Worm (Caenorhabditis elegans) whole organism, L1 larva: ENCODE measurements around the gene ech-2.

Source experiments
- F16B12.6 ChIP-seq: fragments of 150-350 bp; optimal IDR thresholded peaks from 2 replicates; lab custom pipeline; 2014; ENCODE audit warnings: missing biosample characterization, missing genetic modification characterization
- alr-1 ChIP-seq: fragments of 200-800 bp; sonication (Bioruptor generic); optimal IDR thresholded peaks from 2 replicates; lab custom pipeline; 2018; ENCODE audit warnings: borderline replicate concordance, mild to moderate bottlenecking, missing genetic modification characterization, missing compliant biosample characterization
- ama-1 ChIP-seq: fragments of 150-350 bp; optimal IDR thresholded peaks from 2 replicates; lab custom pipeline; 2014
- blmp-1 ChIP-seq: fragments of 150-350 bp; optimal IDR thresholded peaks from 2 replicates; lab custom pipeline; 2014; ENCODE audit warnings: missing biosample characterization, missing genetic modification characterization
- ceh-63 ChIP-seq: fragments of 200-800 bp; sonication (Bioruptor generic); optimal IDR thresholded peaks from 2 replicates; lab custom pipeline; 2018; ENCODE audit warnings: mild to moderate bottlenecking, missing genetic modification characterization, missing compliant biosample characterization
- ceh-88 ChIP-seq: fragments of 200-800 bp; sonication (Bioruptor generic); IDR thresholded peaks from 2 replicates; pipeline ENCODE4 v1.3.6; 2022; ENCODE audit warnings: missing genetic modification characterization, missing compliant biosample characterization
- ces-1 ChIP-seq: fragments of 150-350 bp; optimal IDR thresholded peaks from 2 replicates; lab custom pipeline; 2014; ENCODE audit warnings: missing biosample characterization, missing genetic modification reagents, missing genetic modification characterization
- dpl-1 ChIP-seq, 3 experiments: fragments of 150-350 bp in 2 of 3; sonication (generic microtip) in 1 of 3; optimal IDR thresholded peaks; 2 replicates each; lab custom pipeline; 2014 to 2017; ENCODE audit warnings: missing biosample characterization in 3 of 3, missing genetic modification characterization in 3 of 3, missing genetic modification reagents in 3 of 3
- dsc-1 ChIP-seq: sonication (generic microtip); optimal IDR thresholded peaks from 2 replicates; lab custom pipeline; 2016; ENCODE audit warnings: mild to moderate bottlenecking, missing genetic modification characterization, missing compliant biosample characterization
- efl-1 ChIP-seq, 4 experiments: fragments of 150-350 bp; optimal IDR thresholded peaks in 3 of 4; peaks in 1 of 4; 1 replicate in 1 of 4; 2 replicates in 3 of 4; lab custom pipeline; 2014; ENCODE audit warnings: missing biosample characterization in 2 of 4, missing genetic modification characterization in 2 of 4, missing genetic modification reagents in 2 of 4
- efl-3 ChIP-seq: fragments of 200-800 bp; sonication (Bioruptor generic); optimal IDR thresholded peaks from 2 replicates; lab custom pipeline; 2018; ENCODE audit warnings: mild to moderate bottlenecking, missing genetic modification characterization, missing compliant biosample characterization
- egl-13 ChIP-seq: sonication (generic microtip); optimal IDR thresholded peaks from 2 replicates; lab custom pipeline; 2016; ENCODE audit warnings: missing genotype, missing genetic modification reagents, missing genetic modification characterization, missing compliant biosample characterization
- elt-2 ChIP-seq: sonication (generic microtip); optimal IDR thresholded peaks from 2 replicates; lab custom pipeline; 2016; ENCODE audit warnings: missing genetic modification characterization, mild to moderate bottlenecking, inconsistent platforms, missing compliant biosample characterization, missing genetic modification reagents
- elt-3 ChIP-seq, 6 experiments: fragments of 150-350 bp in 1 of 6; sonication (generic microtip); optimal IDR thresholded peaks; 2 replicates each; lab custom pipeline; 2017 to 2018; ENCODE audit warnings: missing biosample characterization in 6 of 6, missing genetic modification characterization in 6 of 6, inconsistent platforms in 1 of 6
- grh-1 ChIP-seq: fragments of 200-800 bp; sonication (Bioruptor generic); IDR thresholded peaks from 2 replicates; pipeline ENCODE4 v1.3.6; 2022; ENCODE audit warnings: missing genetic modification reagents, missing genetic modification characterization, missing compliant biosample characterization
- hpl-2 ChIP-seq: fragments of 150-350 bp; optimal IDR thresholded peaks from 2 replicates; lab custom pipeline; 2014; ENCODE audit warnings: missing biosample characterization, missing genetic modification reagents, missing genetic modification characterization
- irx-1 ChIP-seq: sonication (generic microtip); optimal IDR thresholded peaks from 2 replicates; lab custom pipeline; 2016; ENCODE audit warnings: missing genetic modification characterization, missing compliant biosample characterization
- isw-1 ChIP-seq: fragments of 200-800 bp; sonication (Bioruptor generic); IDR thresholded peaks from 2 replicates; pipeline ENCODE4 v1.3.6; 2022; ENCODE audit warnings: missing genetic modification characterization, missing compliant biosample characterization
- lin-13 ChIP-seq: fragments of 150-350 bp; optimal IDR thresholded peaks from 2 replicates; lab custom pipeline; 2014; ENCODE audit warnings: missing biosample characterization, missing genetic modification reagents, missing genetic modification characterization
- lin-14 ChIP-seq: fragments of 200-800 bp; sonication (Bioruptor generic); optimal IDR thresholded peaks from 2 replicates; lab custom pipeline; 2018; ENCODE audit warnings: mild to moderate bottlenecking, missing genetic modification characterization, moderate library complexity, missing compliant biosample characterization
- lin-15B ChIP-seq: fragments of 150-350 bp; sonication (generic microtip); optimal IDR thresholded peaks from 3 replicates; lab custom pipeline; 2014; ENCODE audit warnings: missing biosample characterization, missing genetic modification characterization
- lin-35 ChIP-seq, 2 experiments: fragments of 150-350 bp; optimal IDR thresholded peaks; 2 replicates each; lab custom pipeline; 2014; ENCODE audit warnings: missing biosample characterization in 2 of 2, missing genetic modification characterization in 2 of 2, missing genetic modification reagents in 2 of 2
- lin-39 ChIP-seq: fragments of 150-350 bp; optimal IDR thresholded peaks from 2 replicates; lab custom pipeline; 2014; ENCODE audit warnings: missing biosample characterization, missing genetic modification reagents, missing genetic modification characterization
- lir-3 ChIP-seq: sonication (generic microtip); optimal IDR thresholded peaks from 2 replicates; lab custom pipeline; 2016; ENCODE audit warnings: mild to moderate bottlenecking, missing genetic modification characterization, moderate library complexity, missing compliant biosample characterization; ENCODE audit not compliant: poor library complexity
- mdl-1 ChIP-seq, 2 experiments: fragments of 150-350 bp; optimal IDR thresholded peaks; 2 replicates each; lab custom pipeline; 2014 to 2017; ENCODE audit warnings: missing biosample characterization in 2 of 2, missing genetic modification characterization in 2 of 2, inconsistent platforms in 1 of 2
- mep-1 ChIP-seq: fragments of 150-350 bp; optimal IDR thresholded peaks from 2 replicates; lab custom pipeline; 2014; ENCODE audit warnings: missing biosample characterization, missing genetic modification characterization
- nhr-11 ChIP-seq: fragments of 150-350 bp; optimal IDR thresholded peaks from 2 replicates; lab custom pipeline; 2014; ENCODE audit warnings: missing biosample characterization, missing genetic modification characterization
- nhr-19 ChIP-seq: fragments of 200-800 bp; sonication (Bioruptor generic); conservative IDR thresholded peaks from 2 replicates; pipeline ENCODE4 v1.3.6; 2022; ENCODE audit warnings: missing genetic modification characterization, missing compliant biosample characterization
- nhr-20 ChIP-seq: sonication (generic microtip); optimal IDR thresholded peaks from 2 replicates; lab custom pipeline; 2016; ENCODE audit warnings: mild to moderate bottlenecking, missing genetic modification characterization, missing compliant biosample characterization
- nhr-28 ChIP-seq: fragments of 150-350 bp; optimal IDR thresholded peaks from 2 replicates; lab custom pipeline; 2014; ENCODE audit warnings: missing biosample characterization, missing genetic modification characterization
- nhr-47 ChIP-seq: sonication (generic microtip); optimal IDR thresholded peaks from 2 replicates; lab custom pipeline; 2016; ENCODE audit warnings: mild to moderate bottlenecking, missing genetic modification characterization, moderate library complexity, missing compliant biosample characterization
- nhr-71 ChIP-seq: sonication (generic microtip); optimal IDR thresholded peaks from 2 replicates; lab custom pipeline; 2016; ENCODE audit warnings: mild to moderate bottlenecking, missing genetic modification characterization, moderate library complexity, missing compliant biosample characterization
- nhr-76 ChIP-seq: sonication (generic microtip); optimal IDR thresholded peaks from 2 replicates; lab custom pipeline; 2017; ENCODE audit warnings: missing biosample characterization, missing genetic modification characterization
- nhr-77 ChIP-seq: fragments of 150-350 bp; optimal IDR thresholded peaks from 2 replicates; lab custom pipeline; 2014; ENCODE audit warnings: missing biosample characterization, missing genetic modification characterization
- nhr-84 ChIP-seq: sonication (generic microtip); optimal IDR thresholded peaks from 2 replicates; lab custom pipeline; 2017; ENCODE audit warnings: missing biosample characterization, missing genetic modification characterization
- nhr-85 ChIP-seq: sonication (generic microtip); peaks from one replicate; lab custom pipeline; 2016; ENCODE audit warnings: missing genetic modification characterization, inconsistent platforms, missing compliant biosample characterization
- nhr-90 ChIP-seq: sonication (generic microtip); optimal IDR thresholded peaks from 2 replicates; lab custom pipeline; 2016; ENCODE audit warnings: mild to moderate bottlenecking, missing genetic modification characterization, missing compliant biosample characterization; ENCODE audit not compliant: poor library complexity
- pag-3 ChIP-seq: sonication (generic microtip); optimal IDR thresholded peaks from 2 replicates; lab custom pipeline; 2017; ENCODE audit warnings: missing genetic modification characterization, mild to moderate bottlenecking, missing compliant biosample characterization, antibody characterized with exemption, borderline replicate concordance; ENCODE audit not compliant: insufficient read depth
- skn-1 ChIP-seq: fragments of 150-350 bp; optimal IDR thresholded peaks from 2 replicates; lab custom pipeline; 2014; ENCODE audit warnings: missing biosample characterization, missing genetic modification characterization
- sox-4 ChIP-seq: sonication (generic microtip); optimal IDR thresholded peaks from 2 replicates; lab custom pipeline; 2016; ENCODE audit warnings: missing genetic modification characterization, missing compliant biosample characterization
- sptf-1 ChIP-seq: fragments of 150-350 bp; optimal IDR thresholded peaks from 2 replicates; lab custom pipeline; 2014; ENCODE audit warnings: missing biosample characterization, missing genetic modification characterization
- swsn-7 ChIP-seq: sonication (generic microtip); optimal IDR thresholded peaks from 2 replicates; lab custom pipeline; 2016; ENCODE audit warnings: missing genetic modification characterization, missing compliant biosample characterization
- tlp-1 ChIP-seq: fragments of 150-350 bp; optimal IDR thresholded peaks from 2 replicates; lab custom pipeline; 2014; ENCODE audit warnings: missing biosample characterization, missing genetic modification characterization
- unc-130 ChIP-seq: fragments of 150-350 bp; optimal IDR thresholded peaks from 2 replicates; lab custom pipeline; 2017; ENCODE audit warnings: missing biosample characterization, missing genetic modification characterization, inconsistent platforms
- unc-30 ChIP-seq: sonication (generic microtip); optimal IDR thresholded peaks from 2 replicates; lab custom pipeline; 2017; ENCODE audit warnings: missing biosample characterization, missing genetic modification characterization
- unc-86 ChIP-seq: sonication (generic microtip); optimal IDR thresholded peaks from 2 replicates; lab custom pipeline; 2016; ENCODE audit warnings: missing genetic modification characterization, missing compliant biosample characterization
- unc-98 ChIP-seq: fragments of 200-800 bp; sonication (Bioruptor generic); IDR thresholded peaks from 2 replicates; pipeline ENCODE4 v1.3.6; 2022; ENCODE audit warnings: missing genetic modification characterization, missing compliant biosample characterization
- xbp-1 ChIP-seq: sonication (generic microtip); optimal IDR thresholded peaks from 2 replicates; lab custom pipeline; 2016; ENCODE audit warnings: missing genetic modification characterization, missing compliant biosample characterization
- ztf-11 ChIP-seq, 2 experiments: sonication (generic microtip); optimal IDR thresholded peaks; 2 replicates each; lab custom pipeline; 2016 to 2017; ENCODE audit warnings: missing genetic modification characterization in 2 of 2, missing biosample characterization in 1 of 2, missing compliant biosample characterization in 1 of 2

Gene ech-2

ce11 chrIV:11857159-11857565 is 1.0 kb upstream of the ech-2 start (continued):
- peak; percentile 83 for TF ChIP-seq nhr-71 (tag; lab: Kevin White, UChicago)
- peak; percentile 70 for TF ChIP-seq unc-130
- TF ChIP-seq lin-14 (GFP tag; lab: Kevin White, UChicago) = peak; percentile 94
- TF ChIP-seq alr-1 (tag; lab: Kevin White, UChicago) = no peak
- no peak for TF ChIP-seq grh-1
- TF ChIP-seq sptf-1 (tag; lab: Kevin White, UChicago) = no peak
- TF ChIP-seq nhr-84 (tag; lab: Kevin White, UChicago) = no peak
- peak; percentile 64 to 73 for TF ChIP-seq efl-1 (optimal IDR thresholded peaks at IDR 0.05; lab: Kevin White, UChicago)
- TF ChIP-seq efl-1 (GFP tag; optimal IDR thresholded peaks at IDR 0.05 in 1 of 2; lab: Kevin White, UChicago) = peak; percentile 46 to 53
- no peak for TF ChIP-seq ztf-11 (tag; optimal IDR thresholded peaks at IDR 0.05; lab: Kevin White, UChicago)
- TF ChIP-seq isw-1 (GFP tag; lab: Robert Waterston, UW) = peak; percentile 64
- TF ChIP-seq nhr-28 (tag; lab: Kevin White, UChicago) = no peak

DNA sequence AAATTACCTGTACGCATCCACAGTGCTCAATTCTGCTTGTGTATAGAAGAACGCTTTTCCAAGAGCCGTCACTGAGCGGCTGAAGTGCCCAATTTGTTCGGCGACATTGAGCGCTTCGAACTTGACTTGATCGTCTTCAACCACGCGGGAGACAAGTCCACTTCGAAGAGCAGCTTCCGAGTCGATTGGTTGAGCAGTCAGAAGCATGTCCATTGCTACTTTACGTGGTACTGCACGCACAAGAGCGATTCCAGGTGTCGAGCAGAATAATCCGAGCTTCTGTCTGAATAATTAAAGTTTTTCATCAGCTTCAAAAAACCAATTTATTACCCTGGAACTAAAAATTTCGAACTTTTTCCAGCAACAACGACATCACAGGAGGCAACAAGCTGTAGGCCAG is 727 bp downstream of the ech-2 start:
- no peak for TF ChIP-seq nhr-47 (tag; lab: Kevin White, UChicago)
- TF ChIP-seq pag-3 = no peak
- TF ChIP-seq nhr-28 (tag; lab: Kevin White, UChicago) = no peak
- no peak for TF ChIP-seq hpl-2 (GFP tag; lab: Kevin White, UChicago)
- TF ChIP-seq lir-3 = no peak
- no peak for TF ChIP-seq nhr-85 (tag; lab: Kevin White, UChicago)
- TF ChIP-seq nhr-11 (tag; lab: Kevin White, UChicago) = no peak

- TF ChIP-seq lin-15B (tag; lab: Kevin White, UChicago) = peak; percentile 39
- no peak for TF ChIP-seq elt-2 (tag; lab: Kevin White, UChicago)
- TF ChIP-seq unc-98 (GFP tag; lab: Robert Waterston, UW) = no peak
- no peak for TF ChIP-seq sox-4 (tag; lab: Kevin White, UChicago)
- peak; percentile 43 for TF ChIP-seq xbp-1 (tag; lab: Kevin White, UChicago)
- peak; percentile 17 to 69 (median 49) for TF ChIP-seq dpl-1 (GFP tag; optimal IDR thresholded peaks at IDR 0.05; lab: Kevin White, UChicago)
- no peak for TF ChIP-seq nhr-19 (GFP tag; lab: Robert Waterston, UW)
- peak; percentile 31 for TF ChIP-seq nhr-77 (tag; lab: Kevin White, UChicago)
- no peak for TF ChIP-seq egl-13 (tag; lab: Kevin White, UChicago)
- TF ChIP-seq tlp-1 (tag; lab: Kevin White, UChicago) = no peak
- no peak for TF ChIP-seq ceh-88
- TF ChIP-seq mdl-1 (tag; optimal IDR thresholded peaks at IDR 0.05; lab: Kevin White, UChicago) = no peak
- TF ChIP-seq alr-1 (tag; lab: Kevin White, UChicago) = no peak
- TF ChIP-seq unc-86 (tag; lab: Kevin White, UChicago) = no peak
- no peak for TF ChIP-seq blmp-1
- TF ChIP-seq irx-1 (tag; lab: Kevin White, UChicago) = peak; percentile 19
- no peak for TF ChIP-seq elt-3 (tag; optimal IDR thresholded peaks at IDR 0.05; lab: Kevin White, UChicago)
- no peak for TF ChIP-seq lin-13 (GFP tag; lab: Kevin White, UChicago)
- peak; percentile 13 for TF ChIP-seq F16B12.6 (tag; lab: Kevin White, UChicago)
- no peak for TF ChIP-seq ces-1 (GFP tag; lab: Kevin White, UChicago)
- no peak for TF ChIP-seq skn-1
- TF ChIP-seq nhr-76 (tag; lab: Kevin White, UChicago) = no peak
- peak; percentile 81 for TF ChIP-seq lin-14 (GFP tag; lab: Kevin White, UChicago)
- peak; percentile 53 to 77 for TF ChIP-seq lin-35 (GFP tag; optimal IDR thresholded peaks at IDR 0.05; lab: Kevin White, UChicago)
- TF ChIP-seq efl-3 = no peak
- TF ChIP-seq ceh-63 (GFP tag; lab: Kevin White, UChicago) = no peak
- no peak for TF ChIP-seq pag-3
- no peak for TF ChIP-seq unc-30 (tag; lab: Kevin White, UChicago)
- TF ChIP-seq nhr-90 (tag; lab: Kevin White, UChicago) = peak; percentile 31
- no peak for TF ChIP-seq lin-39 (tag; lab: Kevin White, UChicago)
- no peak for TF ChIP-seq mep-1
- peak; percentile 35 for TF ChIP-seq swsn-7 (tag; lab: Kevin White, UChicago)
- TF ChIP-seq ama-1 (lab: Kevin White, UChicago) = peak; percentile 54
- TF ChIP-seq nhr-20 (tag; lab: Kevin White, UChicago) = peak; percentile 46
- TF ChIP-seq grh-1 = no peak
- TF ChIP-seq isw-1 (GFP tag; lab: Robert Waterston, UW) = no peak
- TF ChIP-seq ztf-11 (tag; optimal IDR thresholded peaks at IDR 0.05; lab: Kevin White, UChicago) = no peak
- peak; percentile 35 for TF ChIP-seq dsc-1
Observed at ce11 chrIV:11854777-11855176, 1.4 kb downstream of the ech-2 start, which contains the start of gene tag-30. tag-30 (minus strand) TSS chrIV:11855159.
